Worm (Caenorhabditis elegans) whole organism, mixed stage, embryonic: Measurements from ENCODE around the gene Y73F8A.35.

Experiments used
- blmp-1 ChIP-seq: fragments of 150-350 bp; optimal IDR thresholded peaks from 2 replicates; lab custom pipeline; 2014; ENCODE audit warnings: missing biosample characterization, missing genetic modification characterization
- lsy-2 ChIP-seq: fragments of 150-350 bp; optimal IDR thresholded peaks from 2 replicates; lab custom pipeline; 2014; ENCODE audit warnings: missing biosample characterization, missing genetic modification characterization
- nhr-237 ChIP-seq: fragments of 150-350 bp; optimal IDR thresholded peaks from 2 replicates; lab custom pipeline; 2014; ENCODE audit warnings: missing biosample characterization, missing genetic modification characterization
- nhr-28 ChIP-seq: fragments of 150-350 bp; optimal IDR thresholded peaks from 2 replicates; lab custom pipeline; 2014; ENCODE audit warnings: missing biosample characterization, missing genetic modification characterization
- nhr-76 ChIP-seq: sonication (generic microtip); optimal IDR thresholded peaks from 2 replicates; lab custom pipeline; 2017; ENCODE audit warnings: missing biosample characterization, missing genetic modification characterization
- snpc-4 ChIP-seq: fragments of 150-350 bp; optimal IDR thresholded peaks from 2 replicates; lab custom pipeline; 2014; ENCODE audit warnings: missing biosample characterization, missing genetic modification characterization
- unc-39 ChIP-seq: fragments of 150-350 bp; optimal IDR thresholded peaks from 2 replicates; lab custom pipeline; 2014; ENCODE audit warnings: missing biosample characterization, missing genetic modification characterization
- unc-62 ChIP-seq: fragments of 150-350 bp; optimal IDR thresholded peaks from 2 replicates; lab custom pipeline; 2014; ENCODE audit warnings: missing biosample characterization, missing genetic modification reagents, missing genetic modification characterization

DNA sequence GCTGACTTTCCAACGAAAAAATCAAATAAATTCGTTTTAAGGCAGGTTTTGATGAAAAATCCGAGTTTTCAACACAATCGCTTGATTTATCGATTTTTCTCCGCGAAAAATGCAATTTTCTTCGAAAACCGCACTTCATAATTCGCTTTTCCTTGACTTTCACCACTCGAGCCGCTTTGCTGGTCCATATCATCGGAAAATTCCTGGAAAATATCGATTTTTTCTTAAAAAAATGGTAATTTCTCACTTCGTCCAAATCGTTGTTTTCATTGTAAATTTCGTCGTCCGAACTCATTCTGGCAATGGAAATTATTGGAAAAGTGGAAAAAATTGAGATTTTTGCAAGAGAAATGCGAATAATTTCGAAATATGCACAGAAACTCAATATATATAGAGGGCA is 11.5 kb downstream of the Y73F8A.35 start, which contains the start of gene ari-1.4:
- TF ChIP-seq nhr-28 (no peak), snpc-4 (no peak), blmp-1 (tag; lab: Kevin White, UChicago) (no peak), lsy-2 (tag; lab: Kevin White, UChicago) (no peak), nhr-76 (no peak), nhr-237 (tag; lab: Kevin White, UChicago) (no peak), unc-39 (tag; lab: Kevin White, UChicago) (no peak), unc-62 (GFP tag; lab: Kevin White, UChicago) (no peak)
